Fruit fly (Drosophila melanogaster) whole organism, embryonic: ENCODE data around the gene CG43446.

Source experiments
- Aef1 ChIP-seq: fragments of 200-800 bp; sonication (Bioruptor generic); IDR thresholded peaks from 3 replicates; pipeline ENCODE4 v1.3.6; 2022; ENCODE audit warnings: missing biosample characterization, missing genetic modification characterization
- Asciz ChIP-seq: fragments of 200-800 bp; sonication (Bioruptor generic); optimal IDR thresholded peaks from 2 replicates; lab custom pipeline; 2017; ENCODE audit warnings: missing biosample characterization, mild to moderate bottlenecking, missing genetic modification characterization, missing genetic modification reagents
- Atf3 ChIP-seq: fragments of 200-800 bp; sonication (Bioruptor generic); optimal IDR thresholded peaks from 3 replicates; lab custom pipeline; 2016; ENCODE audit warnings: missing biosample characterization, missing genetic modification characterization
- CG10209 ChIP-seq: fragments of 200-800 bp; sonication (Bioruptor generic); optimal IDR thresholded peaks from 3 replicates; lab custom pipeline; 2017; ENCODE audit warnings: missing biosample characterization, mild to moderate bottlenecking, missing genetic modification characterization, missing genetic modification reagents
- CG10366 ChIP-seq: fragments of 200-800 bp; sonication (Bioruptor generic); IDR thresholded peaks from 2 replicates; pipeline ENCODE4 v1.3.6; 2022; ENCODE audit warnings: missing biosample characterization, missing genetic modification characterization
- CG12769 ChIP-seq: fragments of 200-800 bp; sonication (Bioruptor generic); optimal IDR thresholded peaks from 2 replicates; lab custom pipeline; 2019; ENCODE audit warnings: missing biosample characterization, mild to moderate bottlenecking, missing genetic modification characterization, moderate library complexity
- CG12942 ChIP-seq: fragments of 200-800 bp; sonication (Bioruptor generic); optimal IDR thresholded peaks from 3 replicates; lab custom pipeline; 2016; ENCODE audit warnings: missing biosample characterization, missing genetic modification characterization
- CG13287 ChIP-seq: fragments of 200-800 bp; sonication (Bioruptor generic); IDR thresholded peaks from 2 replicates; pipeline ENCODE4 v1.3.6; 2022; ENCODE audit warnings: missing biosample characterization, missing genetic modification characterization; ENCODE audit not compliant: partially characterized antibody
- CG13624 ChIP-seq: fragments of 200-800 bp; sonication (Bioruptor generic); optimal IDR thresholded peaks from 2 replicates; lab custom pipeline; 2016; ENCODE audit warnings: missing biosample characterization, missing genetic modification characterization
- CG14050 ChIP-seq: fragments of 200-800 bp; sonication (Bioruptor generic); IDR thresholded peaks from 3 replicates; pipeline ENCODE4 v1.3.6; 2022; ENCODE audit warnings: missing biosample characterization, missing genetic modification characterization
- CG15269 ChIP-seq: fragments of 200-800 bp; sonication (Bioruptor generic); optimal IDR thresholded peaks from 2 replicates; lab custom pipeline; 2018; ENCODE audit warnings: missing biosample characterization, mild to moderate bottlenecking, missing genetic modification characterization, moderate library complexity
- CG15514 ChIP-seq: fragments of 200-800 bp; sonication (Bioruptor generic); optimal IDR thresholded peaks from 3 replicates; lab custom pipeline; 2017; ENCODE audit warnings: missing biosample characterization, missing genetic modification characterization, mild to moderate bottlenecking, moderate library complexity, missing genetic modification reagents
- CG17385 ChIP-seq: fragments of 200-800 bp; sonication (Bioruptor generic); optimal IDR thresholded peaks from 3 replicates; lab custom pipeline; 2018; ENCODE audit warnings: missing biosample characterization, mild to moderate bottlenecking, missing genetic modification characterization
- CG17612 ChIP-seq: fragments of 200-800 bp; sonication (Bioruptor generic); IDR thresholded peaks from 2 replicates; pipeline ENCODE4 v1.3.6; 2022; ENCODE audit warnings: missing biosample characterization, missing genetic modification characterization
- CG17829 ChIP-seq: fragments of 200-800 bp; optimal IDR thresholded peaks from 2 replicates; lab custom pipeline; 2019; ENCODE audit warnings: missing biosample characterization, mild to moderate bottlenecking, missing genetic modification characterization, moderate library complexity
- CG2678 ChIP-seq: fragments of 200-800 bp; sonication (Bioruptor generic); optimal IDR thresholded peaks from 3 replicates; lab custom pipeline; 2019; ENCODE audit warnings: missing biosample characterization, mild to moderate bottlenecking, missing genetic modification characterization, moderate library complexity
- CG30431 ChIP-seq: fragments of 200-800 bp; sonication (Bioruptor generic); optimal IDR thresholded peaks from 2 replicates; lab custom pipeline; 2017; ENCODE audit warnings: missing biosample characterization, missing genetic modification characterization
- CG33213 ChIP-seq: fragments of 200-800 bp; sonication (Bioruptor generic); optimal IDR thresholded peaks from 3 replicates; lab custom pipeline; 2016; ENCODE audit warnings: missing biosample characterization, missing genetic modification characterization
- CG4730 ChIP-seq: fragments of 200-800 bp; sonication (Bioruptor generic); IDR thresholded peaks from 2 replicates; pipeline ENCODE4 v1.3.6; 2022; ENCODE audit warnings: missing biosample characterization, missing genetic modification characterization
- CG6683 ChIP-seq: fragments of 200-800 bp; sonication (Bioruptor generic); optimal IDR thresholded peaks from 2 replicates; lab custom pipeline; 2017; ENCODE audit warnings: missing biosample characterization, mild to moderate bottlenecking, missing genetic modification characterization, missing genetic modification reagents
- CG6791 ChIP-seq: fragments of 200-800 bp; sonication (Bioruptor generic); IDR thresholded peaks from 3 replicates; pipeline ENCODE4 v1.3.6; 2022; ENCODE audit warnings: missing biosample characterization, missing genetic modification characterization; ENCODE audit not compliant: partially characterized antibody
- CG7271 ChIP-seq: fragments of 200-800 bp; sonication (Bioruptor generic); optimal IDR thresholded peaks from 2 replicates; lab custom pipeline; 2018; ENCODE audit warnings: missing biosample characterization, mild to moderate bottlenecking, missing genetic modification characterization, moderate library complexity
- CG7372 ChIP-seq: fragments of 200-800 bp; sonication (Bioruptor generic); IDR thresholded peaks from 2 replicates; pipeline ENCODE4 v1.3.6; 2022; ENCODE audit warnings: missing biosample characterization, missing genetic modification characterization
- CG7928 ChIP-seq: fragments of 200-800 bp; sonication (Bioruptor generic); optimal IDR thresholded peaks from 2 replicates; lab custom pipeline; 2017; ENCODE audit warnings: missing biosample characterization, mild to moderate bottlenecking, missing genetic modification characterization
- CG9932 ChIP-seq: fragments of 200-800 bp; sonication (Bioruptor generic); IDR thresholded peaks from 2 replicates; pipeline ENCODE4 v1.3.6; 2022; ENCODE audit warnings: missing biosample characterization, missing genetic modification characterization
- D ChIP-seq, 2 experiments: fragments of 200-800 bp in 1 of 2; fragments of >200 bp in 1 of 2; sonication (Bioruptor generic) in 1 of 2; optimal IDR thresholded peaks; 2 replicates in 1 of 2; 3 replicates in 1 of 2; lab custom pipeline; 2017; ENCODE audit warnings: mild to moderate bottlenecking in 1 of 2, missing biosample characterization in 1 of 2, missing genetic modification characterization in 1 of 2, missing genetic modification reagents in 1 of 2
- Dad ChIP-seq: fragments of 200-800 bp; sonication (Bioruptor generic); optimal IDR thresholded peaks from 3 replicates; lab custom pipeline; 2016; ENCODE audit warnings: missing biosample characterization, missing genetic modification characterization
- GATAe ChIP-seq: fragments of 200-800 bp; sonication (Bioruptor generic); conservative IDR thresholded peaks from 2 replicates; pipeline ENCODE4 v1.3.6; 2022; ENCODE audit warnings: missing biosample characterization, missing genetic modification characterization
- Lhr ChIP-seq: fragments of 200-800 bp; sonication (Bioruptor generic); optimal IDR thresholded peaks from 3 replicates; lab custom pipeline; 2017; ENCODE audit warnings: mild to moderate bottlenecking, missing biosample characterization, missing genetic modification reagents, missing genetic modification characterization
- Myb ChIP-seq: fragments of 200-800 bp; sonication (Bioruptor generic); optimal IDR thresholded peaks from 2 replicates; lab custom pipeline; 2016; ENCODE audit warnings: missing biosample characterization, missing genetic modification characterization
- NC2α ChIP-seq: fragments of 200-800 bp; sonication (Bioruptor generic); optimal IDR thresholded peaks from 2 replicates; lab custom pipeline; 2016; ENCODE audit warnings: missing biosample characterization, missing genetic modification characterization
- Poxn ChIP-seq: fragments of 200-800 bp; sonication (Bioruptor generic); IDR thresholded peaks from 2 replicates; pipeline ENCODE4 v1.3.6; 2022; ENCODE audit warnings: missing biosample characterization, missing genetic modification characterization
- Taf1 ChIP-seq: fragments of 200-800 bp; sonication (Bioruptor generic); IDR thresholded peaks from 2 replicates; pipeline ENCODE4 v1.3.6; 2022; ENCODE audit warnings: missing biosample characterization, missing genetic modification characterization
- Tbp ChIP-seq: fragments of >200 bp; optimal IDR thresholded peaks from 2 replicates; lab custom pipeline; 2018; ENCODE audit warnings: missing biosample characterization, missing genetic modification characterization
- YL-1 ChIP-seq: fragments of 200-800 bp; sonication (Bioruptor generic); optimal IDR thresholded peaks from 3 replicates; lab custom pipeline; 2017; ENCODE audit warnings: missing biosample characterization, mild to moderate bottlenecking, missing genetic modification characterization
- bsh ChIP-seq, 2 experiments: fragments of 200-800 bp; sonication (Bioruptor generic); optimal IDR thresholded peaks; 2 replicates each; lab custom pipeline; 2017 to 2018; ENCODE audit warnings: mild to moderate bottlenecking in 2 of 2, missing biosample characterization in 2 of 2, missing genetic modification characterization in 2 of 2, moderate library complexity in 1 of 2
- cato ChIP-seq: fragments of 200-800 bp; sonication (Bioruptor generic); optimal IDR thresholded peaks from 2 replicates; lab custom pipeline; 2016; ENCODE audit warnings: missing biosample characterization, missing genetic modification characterization, borderline replicate concordance
- caup ChIP-seq: fragments of 200-800 bp; sonication (Bioruptor generic); optimal IDR thresholded peaks from 3 replicates; lab custom pipeline; 2017; ENCODE audit warnings: missing biosample characterization, mild to moderate bottlenecking, missing genetic modification characterization, moderate library complexity; ENCODE audit not compliant: severe bottlenecking
- dmrt99B ChIP-seq: fragments of 200-800 bp; sonication (Bioruptor generic); optimal IDR thresholded peaks from 2 replicates; lab custom pipeline; 2018; ENCODE audit warnings: missing biosample characterization, mild to moderate bottlenecking, missing genetic modification characterization, moderate library complexity
- esg ChIP-seq: fragments of 200-800 bp; sonication (Bioruptor generic); conservative IDR thresholded peaks from 2 replicates; pipeline ENCODE4 v1.3.6; 2022; ENCODE audit warnings: missing biosample characterization, missing genetic modification characterization
- lab ChIP-seq: fragments of 200-800 bp; sonication (Bioruptor generic); optimal IDR thresholded peaks from 3 replicates; lab custom pipeline; 2017; ENCODE audit warnings: missing biosample characterization, missing genetic modification characterization, mild to moderate bottlenecking, moderate library complexity, missing genetic modification reagents
- maf-S ChIP-seq: fragments of 200-800 bp; sonication (Bioruptor generic); optimal IDR thresholded peaks from 2 replicates; lab custom pipeline; 2016; ENCODE audit warnings: missing biosample characterization, missing genetic modification characterization
- rib ChIP-seq: fragments of 200-800 bp; sonication (Bioruptor generic); IDR thresholded peaks from 2 replicates; pipeline ENCODE4 v1.3.6; 2022; ENCODE audit warnings: missing biosample characterization, missing genetic modification characterization
- ro ChIP-seq: fragments of 200-800 bp; sonication (Bioruptor generic); IDR thresholded peaks from 2 replicates; pipeline ENCODE4 v1.3.6; 2022; ENCODE audit warnings: missing biosample characterization, missing genetic modification characterization
- twi ChIP-seq: fragments of 200-800 bp; optimal IDR thresholded peaks from 2 replicates; lab custom pipeline; 2019; ENCODE audit warnings: missing biosample characterization, mild to moderate bottlenecking, missing genetic modification characterization, moderate library complexity
- tx ChIP-seq: fragments of 200-800 bp; sonication (Bioruptor generic); optimal IDR thresholded peaks from 2 replicates; lab custom pipeline; 2016; ENCODE audit warnings: missing biosample characterization, missing genetic modification characterization
- unc-4 ChIP-seq: fragments of 200-800 bp; sonication (Bioruptor generic); IDR thresholded peaks from 2 replicates; pipeline ENCODE4 v1.3.6; 2022; ENCODE audit warnings: missing biosample characterization, missing genetic modification characterization; ENCODE audit not compliant: partially characterized antibody
- vfl ChIP-seq: fragments of 200-800 bp; sonication (Bioruptor generic); optimal IDR thresholded peaks from 2 replicates; lab custom pipeline; 2016; ENCODE audit warnings: missing biosample characterization, missing genetic modification characterization
- wdn ChIP-seq: fragments of 200-800 bp; sonication (Bioruptor generic); IDR thresholded peaks from 2 replicates; pipeline ENCODE4 v1.3.6; 2022; ENCODE audit warnings: missing biosample characterization, missing genetic modification characterization

CG43446 gene

DNA sequence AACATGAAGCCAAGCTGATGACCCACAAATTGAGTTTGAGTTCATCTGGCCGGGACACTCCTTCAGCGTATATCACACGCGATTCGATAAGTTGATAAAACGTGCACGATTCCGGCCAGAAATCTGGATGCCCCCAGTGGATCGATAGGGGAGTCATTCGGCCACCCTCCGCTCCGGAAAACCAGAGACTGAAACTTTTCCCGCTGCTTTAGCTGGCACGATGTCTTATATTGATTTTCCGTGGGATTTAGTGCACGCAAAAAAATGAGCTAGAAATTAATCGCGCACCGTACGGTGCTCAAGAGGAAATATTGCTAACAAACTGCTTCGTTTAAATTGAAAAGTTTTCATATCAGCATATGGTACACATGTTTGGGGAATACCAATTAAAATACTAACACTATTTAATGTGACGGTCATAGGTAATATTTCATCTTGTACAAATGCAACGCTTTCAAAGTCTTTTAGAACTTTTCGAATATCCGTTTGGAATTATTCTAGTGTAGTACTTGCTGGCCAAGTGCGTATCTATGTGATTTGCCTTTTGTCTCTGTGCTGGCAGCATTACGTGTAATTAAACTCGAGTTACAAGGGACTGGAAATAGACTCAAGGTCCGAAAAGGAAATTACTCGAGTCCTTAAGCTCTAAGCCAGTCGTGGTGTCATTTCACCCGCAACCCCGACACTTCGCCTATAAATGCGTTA is 31.7 kb downstream of the CG43446 start (continued):
- no peak for TF ChIP-seq unc-4 (GFP tag; lab: Robert Waterston, UW)
- no peak for TF ChIP-seq esg (GFP tag; lab: Robert Waterston, UW)
- no peak for TF ChIP-seq CG10209
- no peak for TF ChIP-seq bsh (GFP tag; optimal IDR thresholded peaks at IDR 0.05; lab: Kevin White, UChicago)
- TF ChIP-seq CG13624 (GFP tag; lab: Kevin White, UChicago): no peak
- no peak for TF ChIP-seq Dad
- TF ChIP-seq Aef1 (GFP tag; lab: Robert Waterston, UW): no peak
- no peak for TF ChIP-seq cato (GFP tag; lab: Kevin White, UChicago)
- TF ChIP-seq CG33213 (GFP tag; lab: Kevin White, UChicago): no peak
- no peak for TF ChIP-seq caup
- TF ChIP-seq CG12769 (tag; lab: Kevin White, UChicago): peak; percentile 7
- no peak for TF ChIP-seq Poxn (GFP tag; lab: Robert Waterston, UW)
- no peak for TF ChIP-seq Taf1 (GFP tag; lab: Robert Waterston, UW)
- TF ChIP-seq lab: peak; percentile 63
- no peak for TF ChIP-seq NC2α (GFP tag; lab: Kevin White, UChicago)
- TF ChIP-seq CG15269 (tag; lab: Kevin White, UChicago): no peak
- no peak for TF ChIP-seq CG7928 (GFP tag; lab: Kevin White, UChicago)
- TF ChIP-seq CG6791 (GFP tag; lab: Robert Waterston, UW): no peak
- TF ChIP-seq rib (GFP tag; lab: Robert Waterston, UW): no peak
- TF ChIP-seq wdn (GFP tag; lab: Robert Waterston, UW): no peak
- no peak for TF ChIP-seq CG12942 (GFP tag; lab: Kevin White, UChicago)
- TF ChIP-seq Asciz: no peak
- no peak for TF ChIP-seq CG4730
- TF ChIP-seq YL-1 (GFP tag; lab: Kevin White, UChicago): no peak
- TF ChIP-seq twi: no peak
- no peak for TF ChIP-seq CG7271 (tag; lab: Kevin White, UChicago)
- no peak for TF ChIP-seq CG10366 (GFP tag; lab: Robert Waterston, UW)
- no peak for TF ChIP-seq CG30431
- TF ChIP-seq maf-S (GFP tag; lab: Kevin White, UChicago): no peak
- TF ChIP-seq dmrt99B (tag; lab: Kevin White, UChicago): peak; percentile 35
- TF ChIP-seq tx: no peak
- TF ChIP-seq ro (GFP tag; lab: Robert Waterston, UW): no peak
- no peak for TF ChIP-seq CG14050 (GFP tag; lab: Robert Waterston, UW)
- no peak for TF ChIP-seq CG17829 (tag; lab: Kevin White, UChicago)
- no peak for TF ChIP-seq CG13287 (GFP tag; lab: Robert Waterston, UW)
- TF ChIP-seq CG7372 (GFP tag; lab: Robert Waterston, UW): no peak
- peak; percentile 45 for TF ChIP-seq CG2678 (tag; lab: Kevin White, UChicago)
- TF ChIP-seq Tbp (GFP tag; lab: Kevin White, UChicago): no peak
- TF ChIP-seq CG17385 (GFP tag; lab: Kevin White, UChicago): peak; percentile 0
- no peak for TF ChIP-seq vfl (GFP tag; lab: Kevin White, UChicago)
- no peak for TF ChIP-seq Myb (GFP tag; lab: Kevin White, UChicago)
- TF ChIP-seq CG15514: peak; percentile 1
- TF ChIP-seq CG9932: 0 out of 2 replicates have a peak, but pooled peaks have one; percentile 5
- TF ChIP-seq CG17612 (GFP tag; lab: Robert Waterston, UW): no peak
- no peak for TF ChIP-seq Atf3
- TF ChIP-seq Lhr (GFP tag; lab: Kevin White, UChicago): no peak
- TF ChIP-seq GATAe: no peak
- no peak for TF ChIP-seq D (optimal IDR thresholded peaks at IDR 0.05; lab: Kevin White, UChicago)
- no peak for TF ChIP-seq D (GFP tag; optimal IDR thresholded peaks at IDR 0.05; lab: Kevin White, UChicago)
- TF ChIP-seq CG6683 (GFP tag; lab: Kevin White, UChicago): no peak
